Worm (Caenorhabditis elegans): ENCODE data around the gene F25D1.5.

DNA sequence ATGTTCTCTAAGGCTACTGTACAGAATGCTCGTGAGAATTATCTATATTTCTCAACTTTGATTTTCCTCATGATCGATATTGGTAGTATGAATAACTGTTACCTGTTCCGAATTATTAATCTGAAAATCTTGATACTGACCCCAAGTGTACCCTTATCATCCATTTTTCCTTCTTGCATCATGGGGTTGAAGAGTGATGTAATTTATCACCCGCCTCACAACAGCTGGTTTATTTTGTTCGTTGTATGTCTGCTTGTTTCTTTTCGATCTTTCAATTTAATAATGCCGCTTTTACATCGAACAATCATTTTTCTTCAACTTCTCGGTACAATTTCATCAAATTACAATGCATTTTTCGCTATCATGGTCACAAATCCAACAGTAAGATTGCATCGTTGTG is 37.7 kb downstream of the F25D1.5 start, which contains the start of gene C35A5.6:
- TF ChIP-seq him-1 (tag; optimal IDR thresholded peaks at IDR 0.05) (no peak), attf-6 (GFP tag; IDR thresholded peaks at IDR 0.05) (no peak), F37B4.10 (GFP tag; IDR thresholded peaks at IDR 0.05) (no peak)
